Worm (Caenorhabditis elegans) whole organism, L1 larva: Measurements from ENCODE around the gene Y73C8B.3.

Experiments
- C04F5.9 ChIP-seq: sonication (generic microtip); optimal IDR thresholded peaks from 2 replicates; lab custom pipeline; 2016; ENCODE audit warnings: missing genetic modification characterization, missing compliant biosample characterization
- F16B12.6 ChIP-seq: fragments of 150-350 bp; optimal IDR thresholded peaks from 2 replicates; lab custom pipeline; 2014; ENCODE audit warnings: missing biosample characterization, missing genetic modification characterization
- aha-1 ChIP-seq: fragments of 150-350 bp; optimal IDR thresholded peaks from 2 replicates; lab custom pipeline; 2014; ENCODE audit warnings: missing biosample characterization, missing genetic modification characterization
- alr-1 ChIP-seq: fragments of 200-800 bp; sonication (Bioruptor generic); optimal IDR thresholded peaks from 2 replicates; lab custom pipeline; 2018; ENCODE audit warnings: borderline replicate concordance, mild to moderate bottlenecking, missing genetic modification characterization, missing compliant biosample characterization
- blmp-1 ChIP-seq: fragments of 150-350 bp; optimal IDR thresholded peaks from 2 replicates; lab custom pipeline; 2014; ENCODE audit warnings: missing biosample characterization, missing genetic modification characterization
- ceh-8 ChIP-seq: fragments of 200-800 bp; sonication (Bioruptor generic); optimal IDR thresholded peaks from 2 replicates; lab custom pipeline; 2018; ENCODE audit warnings: mild to moderate bottlenecking, missing genetic modification characterization, moderate library complexity, missing compliant biosample characterization
- ceh-82 ChIP-seq, 3 experiments: fragments of 150-350 bp in 1 of 3; sonication (generic microtip) in 2 of 3; optimal IDR thresholded peaks; 2 replicates each; lab custom pipeline; 2014 to 2017; ENCODE audit warnings: missing biosample characterization in 3 of 3, missing genetic modification characterization in 3 of 3
- ceh-90 ChIP-seq: sonication (generic microtip); optimal IDR thresholded peaks from 2 replicates; lab custom pipeline; 2016; ENCODE audit warnings: missing genetic modification characterization, missing compliant biosample characterization
- ces-1 ChIP-seq: fragments of 150-350 bp; optimal IDR thresholded peaks from 2 replicates; lab custom pipeline; 2014; ENCODE audit warnings: missing biosample characterization, missing genetic modification reagents, missing genetic modification characterization
- dsc-1 ChIP-seq: sonication (generic microtip); optimal IDR thresholded peaks from 2 replicates; lab custom pipeline; 2016; ENCODE audit warnings: mild to moderate bottlenecking, missing genetic modification characterization, missing compliant biosample characterization
- efl-1 ChIP-seq, 4 experiments: fragments of 150-350 bp; optimal IDR thresholded peaks in 3 of 4; peaks in 1 of 4; 1 replicate in 1 of 4; 2 replicates in 3 of 4; lab custom pipeline; 2014; ENCODE audit warnings: missing biosample characterization in 2 of 4, missing genetic modification characterization in 2 of 4, missing genetic modification reagents in 2 of 4
- efl-3 ChIP-seq: fragments of 200-800 bp; sonication (Bioruptor generic); optimal IDR thresholded peaks from 2 replicates; lab custom pipeline; 2018; ENCODE audit warnings: mild to moderate bottlenecking, missing genetic modification characterization, missing compliant biosample characterization
- egl-13 ChIP-seq: sonication (generic microtip); optimal IDR thresholded peaks from 2 replicates; lab custom pipeline; 2016; ENCODE audit warnings: missing genotype, missing genetic modification reagents, missing genetic modification characterization, missing compliant biosample characterization
- egl-27 ChIP-seq, 2 experiments: fragments of 150-350 bp in 1 of 2; sonication (generic microtip); optimal IDR thresholded peaks; 3 replicates each; lab custom pipeline; 2017 to 2018; ENCODE audit warnings: missing biosample characterization in 2 of 2, missing genetic modification characterization in 2 of 2, missing genetic modification reagents in 2 of 2
- elt-2 ChIP-seq: sonication (generic microtip); optimal IDR thresholded peaks from 2 replicates; lab custom pipeline; 2016; ENCODE audit warnings: missing genetic modification characterization, mild to moderate bottlenecking, inconsistent platforms, missing compliant biosample characterization, missing genetic modification reagents
- elt-3 ChIP-seq, 6 experiments: fragments of 150-350 bp in 1 of 6; sonication (generic microtip); optimal IDR thresholded peaks; 2 replicates each; lab custom pipeline; 2017 to 2018; ENCODE audit warnings: missing biosample characterization in 6 of 6, missing genetic modification characterization in 6 of 6, inconsistent platforms in 1 of 6
- fkh-8 ChIP-seq: sonication (generic microtip); optimal IDR thresholded peaks from 2 replicates; lab custom pipeline; 2016; ENCODE audit warnings: mild to moderate bottlenecking, missing genetic modification characterization, missing compliant biosample characterization
- hlh-4 ChIP-seq: sonication (generic microtip); optimal IDR thresholded peaks from 2 replicates; lab custom pipeline; 2016; ENCODE audit warnings: mild to moderate bottlenecking, missing genetic modification characterization, missing compliant biosample characterization
- hpl-2 ChIP-seq: fragments of 150-350 bp; optimal IDR thresholded peaks from 2 replicates; lab custom pipeline; 2014; ENCODE audit warnings: missing biosample characterization, missing genetic modification reagents, missing genetic modification characterization
- isw-1 ChIP-seq: fragments of 200-800 bp; sonication (Bioruptor generic); IDR thresholded peaks from 2 replicates; pipeline ENCODE4 v1.3.6; 2022; ENCODE audit warnings: missing genetic modification characterization, missing compliant biosample characterization
- jun-1 ChIP-seq: fragments of 150-350 bp; optimal IDR thresholded peaks from 2 replicates; lab custom pipeline; 2014; ENCODE audit warnings: missing biosample characterization, missing genetic modification reagents, missing genetic modification characterization
- lin-13 ChIP-seq: fragments of 150-350 bp; optimal IDR thresholded peaks from 2 replicates; lab custom pipeline; 2014; ENCODE audit warnings: missing biosample characterization, missing genetic modification reagents, missing genetic modification characterization
- lin-39 ChIP-seq: fragments of 150-350 bp; optimal IDR thresholded peaks from 2 replicates; lab custom pipeline; 2014; ENCODE audit warnings: missing biosample characterization, missing genetic modification reagents, missing genetic modification characterization
- lir-3 ChIP-seq: sonication (generic microtip); optimal IDR thresholded peaks from 2 replicates; lab custom pipeline; 2016; ENCODE audit warnings: mild to moderate bottlenecking, missing genetic modification characterization, moderate library complexity, missing compliant biosample characterization; ENCODE audit not compliant: poor library complexity
- lsy-2 ChIP-seq, 2 experiments: fragments of 150-350 bp; optimal IDR thresholded peaks; 2 replicates each; lab custom pipeline; 2014; ENCODE audit warnings: missing biosample characterization in 2 of 2, missing genetic modification characterization in 2 of 2
- mab-9 ChIP-seq: fragments of 200-800 bp; sonication (Bioruptor generic); IDR thresholded peaks from 2 replicates; pipeline ENCODE4 v1.3.6; 2022; ENCODE audit warnings: missing genetic modification reagents, missing genetic modification characterization, missing compliant biosample characterization
- mef-2 ChIP-seq: fragments of 150-350 bp; optimal IDR thresholded peaks from 2 replicates; lab custom pipeline; 2014; ENCODE audit warnings: missing biosample characterization, missing genetic modification characterization
- mep-1 ChIP-seq: fragments of 150-350 bp; optimal IDR thresholded peaks from 2 replicates; lab custom pipeline; 2014; ENCODE audit warnings: missing biosample characterization, missing genetic modification characterization
- nhr-11 ChIP-seq: fragments of 150-350 bp; optimal IDR thresholded peaks from 2 replicates; lab custom pipeline; 2014; ENCODE audit warnings: missing biosample characterization, missing genetic modification characterization
- nhr-237 ChIP-seq: fragments of 150-350 bp; optimal IDR thresholded peaks from 2 replicates; lab custom pipeline; 2014; ENCODE audit warnings: missing biosample characterization, missing genetic modification characterization
- nhr-28 ChIP-seq: fragments of 150-350 bp; optimal IDR thresholded peaks from 2 replicates; lab custom pipeline; 2014; ENCODE audit warnings: missing biosample characterization, missing genetic modification characterization
- nhr-47 ChIP-seq: sonication (generic microtip); optimal IDR thresholded peaks from 2 replicates; lab custom pipeline; 2016; ENCODE audit warnings: mild to moderate bottlenecking, missing genetic modification characterization, moderate library complexity, missing compliant biosample characterization
- nhr-71 ChIP-seq: sonication (generic microtip); optimal IDR thresholded peaks from 2 replicates; lab custom pipeline; 2016; ENCODE audit warnings: mild to moderate bottlenecking, missing genetic modification characterization, moderate library complexity, missing compliant biosample characterization
- nhr-76 ChIP-seq: sonication (generic microtip); optimal IDR thresholded peaks from 2 replicates; lab custom pipeline; 2017; ENCODE audit warnings: missing biosample characterization, missing genetic modification characterization
- nhr-85 ChIP-seq: sonication (generic microtip); peaks from one replicate; lab custom pipeline; 2016; ENCODE audit warnings: missing genetic modification characterization, inconsistent platforms, missing compliant biosample characterization
- nhr-90 ChIP-seq: sonication (generic microtip); optimal IDR thresholded peaks from 2 replicates; lab custom pipeline; 2016; ENCODE audit warnings: mild to moderate bottlenecking, missing genetic modification characterization, missing compliant biosample characterization; ENCODE audit not compliant: poor library complexity
- pag-3 ChIP-seq: sonication (generic microtip); optimal IDR thresholded peaks from 2 replicates; lab custom pipeline; 2017; ENCODE audit warnings: missing genetic modification characterization, mild to moderate bottlenecking, missing compliant biosample characterization, antibody characterized with exemption, borderline replicate concordance; ENCODE audit not compliant: insufficient read depth
- pax-3 ChIP-seq: fragments of 200-800 bp; sonication (Bioruptor generic); optimal IDR thresholded peaks from 2 replicates; lab custom pipeline; 2018; ENCODE audit warnings: mild to moderate bottlenecking, missing genetic modification characterization, moderate library complexity, missing compliant biosample characterization
- pqm-1 ChIP-seq: sonication (generic microtip); optimal IDR thresholded peaks from 3 replicates; lab custom pipeline; 2017; ENCODE audit warnings: missing biosample characterization, missing genetic modification characterization
- rnt-1 ChIP-seq: sonication (generic microtip); optimal IDR thresholded peaks from 2 replicates; lab custom pipeline; 2016; ENCODE audit warnings: mild to moderate bottlenecking, missing genetic modification characterization, moderate library complexity, missing compliant biosample characterization
- skn-1 ChIP-seq: fragments of 150-350 bp; optimal IDR thresholded peaks from 2 replicates; lab custom pipeline; 2014; ENCODE audit warnings: missing biosample characterization, missing genetic modification characterization
- snpc-4 ChIP-seq: fragments of 150-350 bp; optimal IDR thresholded peaks from 2 replicates; lab custom pipeline; 2014; ENCODE audit warnings: missing biosample characterization, missing genetic modification characterization
- snu-23 ChIP-seq: sonication (generic microtip); optimal IDR thresholded peaks from 2 replicates; lab custom pipeline; 2016; ENCODE audit warnings: missing genetic modification characterization, missing compliant biosample characterization
- sox-4 ChIP-seq: sonication (generic microtip); optimal IDR thresholded peaks from 2 replicates; lab custom pipeline; 2016; ENCODE audit warnings: missing genetic modification characterization, missing compliant biosample characterization
- sptf-1 ChIP-seq: fragments of 150-350 bp; optimal IDR thresholded peaks from 2 replicates; lab custom pipeline; 2014; ENCODE audit warnings: missing biosample characterization, missing genetic modification characterization
- swsn-7 ChIP-seq: sonication (generic microtip); optimal IDR thresholded peaks from 2 replicates; lab custom pipeline; 2016; ENCODE audit warnings: missing genetic modification characterization, missing compliant biosample characterization
- unc-130 ChIP-seq: fragments of 150-350 bp; optimal IDR thresholded peaks from 2 replicates; lab custom pipeline; 2017; ENCODE audit warnings: missing biosample characterization, missing genetic modification characterization, inconsistent platforms
- unc-30 ChIP-seq: sonication (generic microtip); optimal IDR thresholded peaks from 2 replicates; lab custom pipeline; 2017; ENCODE audit warnings: missing biosample characterization, missing genetic modification characterization
- unc-62 ChIP-seq: fragments of 150-350 bp; optimal IDR thresholded peaks from 2 replicates; lab custom pipeline; 2014; ENCODE audit warnings: missing biosample characterization, missing genetic modification reagents, missing genetic modification characterization
- unc-86 ChIP-seq: sonication (generic microtip); optimal IDR thresholded peaks from 2 replicates; lab custom pipeline; 2016; ENCODE audit warnings: missing genetic modification characterization, missing compliant biosample characterization
- vab-15 ChIP-seq: sonication (generic microtip); optimal IDR thresholded peaks from 2 replicates; lab custom pipeline; 2017; ENCODE audit warnings: missing genotype, mild to moderate bottlenecking, missing genetic modification characterization, missing compliant biosample characterization
- zag-1 ChIP-seq: fragments of 150-350 bp; optimal IDR thresholded peaks from 2 replicates; lab custom pipeline; 2014; ENCODE audit warnings: missing biosample characterization, missing genetic modification characterization
- ztf-4 ChIP-seq: fragments of 150-350 bp; optimal IDR thresholded peaks from 2 replicates; lab custom pipeline; 2014; ENCODE audit warnings: missing biosample characterization, missing genetic modification characterization

The Y73C8B.3 gene

DNA sequence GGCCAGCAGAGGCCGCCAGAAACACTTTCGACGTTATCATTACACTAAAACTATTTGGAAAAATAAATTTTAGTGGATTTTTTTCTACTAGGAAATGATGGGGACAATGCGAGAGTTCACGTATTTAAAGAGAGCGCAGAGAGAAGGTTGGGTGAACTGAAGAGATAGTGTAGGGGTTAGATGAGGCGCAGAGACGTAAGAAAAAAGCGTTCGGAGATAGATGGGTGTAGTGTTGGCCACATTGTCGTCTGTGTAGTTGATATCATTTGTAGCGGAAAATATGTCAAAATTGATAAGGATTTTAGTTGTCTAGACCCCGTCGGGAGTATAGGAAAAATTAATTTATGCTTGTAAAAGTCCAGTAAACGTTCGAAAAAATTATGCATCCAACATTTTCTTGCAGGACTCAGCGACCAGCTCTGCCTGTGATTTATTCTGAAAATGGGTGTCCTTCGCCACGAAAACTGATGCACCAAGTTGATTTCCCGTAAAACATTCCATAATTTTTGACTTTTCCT is at the start of gene Y73C8B.3, which contains the start of gene Y73C8B.9:
Gene Y73C8B.3 (minus strand): TSS at position 147 of the 518 bp plus-strand sequence.
Gene Y73C8B.9 (plus strand): TSS at position 468 of the 518 bp plus-strand sequence.
- TF ChIP-seq nhr-71 (tag; lab: Kevin White, UChicago): no peak
- TF ChIP-seq elt-2: peak; percentile 73
- TF ChIP-seq nhr-85 (tag; lab: Kevin White, UChicago): peak; percentile 42
- no peak for TF ChIP-seq sptf-1
- peak in 2 of 6 experiments; percentile 35 to 65 for TF ChIP-seq elt-3 (tag; optimal IDR thresholded peaks at IDR 0.05; lab: Kevin White, UChicago)
- TF ChIP-seq swsn-7 (tag; lab: Kevin White, UChicago): no peak
- no peak for TF ChIP-seq egl-13 (tag; lab: Kevin White, UChicago)
- no peak for TF ChIP-seq alr-1 (tag; lab: Kevin White, UChicago)
- TF ChIP-seq egl-27 (tag; optimal IDR thresholded peaks at IDR 0.05; lab: Kevin White, UChicago): no peak
- TF ChIP-seq jun-1 (tag; lab: Kevin White, UChicago): no peak
- TF ChIP-seq ceh-82 (tag; optimal IDR thresholded peaks at IDR 0.05; lab: Kevin White, UChicago): no peak
- no peak for TF ChIP-seq isw-1 (GFP tag; lab: Robert Waterston, UW)
- no peak for TF ChIP-seq blmp-1 (tag; lab: Kevin White, UChicago)
- no peak for TF ChIP-seq vab-15 (tag; lab: Kevin White, UChicago)
- TF ChIP-seq unc-30 (tag; lab: Kevin White, UChicago): no peak
- TF ChIP-seq unc-62 (GFP tag; lab: Kevin White, UChicago): no peak
- no peak for TF ChIP-seq pqm-1 (tag; lab: Kevin White, UChicago)
- no peak for TF ChIP-seq lsy-2 (tag; optimal IDR thresholded peaks at IDR 0.05; lab: Kevin White, UChicago)
- no peak for TF ChIP-seq lir-3 (tag; lab: Kevin White, UChicago)
- TF ChIP-seq skn-1: no peak
- TF ChIP-seq ztf-4 (tag; lab: Kevin White, UChicago): no peak
- TF ChIP-seq efl-1 (optimal IDR thresholded peaks at IDR 0.05; lab: Kevin White, UChicago): peak; percentile 9 to 11
- no peak for TF ChIP-seq efl-1 (GFP tag; optimal IDR thresholded peaks at IDR 0.05 in 1 of 2; lab: Kevin White, UChicago)
- no peak for TF ChIP-seq unc-86 (tag; lab: Kevin White, UChicago)
- no peak for TF ChIP-seq hlh-4 (tag; lab: Kevin White, UChicago)
- no peak for TF ChIP-seq lin-39 (tag; lab: Kevin White, UChicago)
- no peak for TF ChIP-seq fkh-8 (tag; lab: Kevin White, UChicago)
- no peak for TF ChIP-seq nhr-28
- no peak for TF ChIP-seq mep-1 (tag; lab: Kevin White, UChicago)
- no peak for TF ChIP-seq pax-3 (tag; lab: Kevin White, UChicago)
- TF ChIP-seq ceh-8 (GFP tag; lab: Kevin White, UChicago): no peak
- TF ChIP-seq nhr-47 (tag; lab: Kevin White, UChicago): no peak
- TF ChIP-seq ces-1: no peak
- TF ChIP-seq F16B12.6 (tag; lab: Kevin White, UChicago): no peak
- no peak for TF ChIP-seq unc-130
- TF ChIP-seq mab-9 (GFP tag; lab: Robert Waterston, UW): no peak
- no peak for TF ChIP-seq lin-13 (GFP tag; lab: Kevin White, UChicago)
- TF ChIP-seq pag-3 (tag; lab: Kevin White, UChicago): no peak
- no peak for TF ChIP-seq aha-1 (tag; lab: Kevin White, UChicago)
- TF ChIP-seq C04F5.9 (tag; lab: Kevin White, UChicago): no peak
- TF ChIP-seq mef-2: no peak
- no peak for TF ChIP-seq dsc-1
- TF ChIP-seq efl-3 (GFP tag; lab: Kevin White, UChicago): no peak
- TF ChIP-seq nhr-11 (tag; lab: Kevin White, UChicago): no peak
- TF ChIP-seq nhr-237 (tag; lab: Kevin White, UChicago): no peak
- no peak for TF ChIP-seq sox-4 (tag; lab: Kevin White, UChicago)
- peak; percentile 33 for TF ChIP-seq nhr-90 (tag; lab: Kevin White, UChicago)
- peak; percentile 32 for TF ChIP-seq snu-23 (GFP tag; lab: Kevin White, UChicago)
- no peak for TF ChIP-seq zag-1 (tag; lab: Kevin White, UChicago)
- TF ChIP-seq snpc-4 (tag; lab: Kevin White, UChicago): no peak
- no peak for TF ChIP-seq hpl-2 (GFP tag; lab: Kevin White, UChicago)
- TF ChIP-seq ceh-90 (tag; lab: Kevin White, UChicago): no peak
- peak; percentile 14 for TF ChIP-seq rnt-1 (tag; lab: Kevin White, UChicago)
- no peak for TF ChIP-seq nhr-76 (tag; lab: Kevin White, UChicago)
